Fruit fly (Drosophila melanogaster): Measurements from ENCODE around the gene CG5391.
A peak's percentile ranks its signal among the peaks of the same experiment; 100 is the strongest.

Gene CG5391

dm6 chr3R:22381077-22381476 is 47.1 kb upstream of the CG5391 start, which contains the start of gene CG43342 (continued):
- TF ChIP-seq CG10462 (GFP tag; optimal IDR thresholded peaks at IDR 0.05) (no peak), CG17568 (GFP tag; optimal IDR thresholded peaks at IDR 0.05) (no peak), Opbp (GFP tag; IDR thresholded peaks at IDR 0.05; ENCODE audit: partially characterized antibody) (peak; percentile 80; the same call in 2 of the 3 replicates), CG15479 (GFP tag; optimal IDR thresholded peaks at IDR 0.05) (no peak), CG31365 (tag; optimal IDR thresholded peaks at IDR 0.05) (no peak), C15 (GFP tag; IDR thresholded peaks at IDR 0.05) (no peak), CG42726 (GFP tag; IDR thresholded peaks at IDR 0.05; ENCODE audit: partially characterized antibody) (no peak), Dref (GFP tag; IDR thresholded peaks at IDR 0.05) (peak; percentile 83), crol (GFP tag; IDR thresholded peaks at IDR 0.05) (no peak), CG10267 (tag; optimal IDR thresholded peaks at IDR 0.05) (peak; percentile 6), z (GFP tag; IDR thresholded peaks at IDR 0.05) (no peak), bigmax (GFP tag; optimal IDR thresholded peaks at IDR 0.05) (no peak), emc (GFP tag; optimal IDR thresholded peaks at IDR 0.05) (no peak), CG14710 (tag; optimal IDR thresholded peaks at IDR 0.05) (peak; percentile 9), CG31224 (GFP tag; IDR thresholded peaks at IDR 0.05) (no peak), dm (GFP tag; optimal IDR thresholded peaks at IDR 0.05) (no peak), hth (optimal IDR thresholded peaks at IDR 0.05) (no peak), CG2202 (tag; optimal IDR thresholded peaks at IDR 0.05) (no peak), Sry-δ (GFP tag; optimal IDR thresholded peaks at IDR 0.05) (peak; percentile 82), CG2199 (GFP tag; IDR thresholded peaks at IDR 0.05) (no peak), Med (GFP tag) (no peak), CG13287 (GFP tag; IDR thresholded peaks at IDR 0.05; ENCODE audit: partially characterized antibody) (peak; percentile 85), slp2 (GFP tag; optimal IDR thresholded peaks at IDR 0.05) (no peak), hb (GFP tag; IDR thresholded peaks at IDR 0.05; ENCODE audit: partially characterized antibody) (peak; percentile 82), CG17328 (GFP tag; IDR thresholded peaks at IDR 0.05) (no peak), mam (GFP tag; optimal IDR thresholded peaks at IDR 0.05) (no peak), Doc3 (GFP tag; IDR thresholded peaks at IDR 0.05; ENCODE audit: partially characterized antibody) (peak; percentile 80), GATAe (GFP tag; conservative IDR thresholded peaks at IDR 0.05) (no peak), CG7786 (GFP tag; optimal IDR thresholded peaks at IDR 0.05) (no peak), Nf-YB (GFP tag; optimal IDR thresholded peaks at IDR 0.05) (no peak), ham (GFP tag; IDR thresholded peaks at IDR 0.05) (no peak), Side (GFP tag; optimal IDR thresholded peaks at IDR 0.05) (no peak), sob (GFP tag; IDR thresholded peaks at IDR 0.05) (no peak), Hand (GFP tag; optimal IDR thresholded peaks at IDR 0.05) (no peak), NK7.1 (GFP tag; optimal IDR thresholded peaks at IDR 0.05) (no peak), gfzf (GFP tag; optimal IDR thresholded peaks at IDR 0.05) (no peak), ase (GFP tag; IDR thresholded peaks at IDR 0.05) (no peak), Oaz (GFP tag; IDR thresholded peaks at IDR 0.05) (no peak), hbn (GFP tag; IDR thresholded peaks at IDR 0.05; ENCODE audit: partially characterized antibody) (peak; percentile 63), Deaf1 (tag; optimal IDR thresholded peaks at IDR 0.05) (no peak), bab2 (GFP tag; optimal IDR thresholded peaks at IDR 0.05) (no peak), CG12391 (tag; optimal IDR thresholded peaks at IDR 0.05) (no peak), ttk (GFP tag; IDR thresholded peaks at IDR 0.05) (no peak), tll (GFP tag; optimal IDR thresholded peaks at IDR 0.05) (no peak), CG2712 (tag; optimal IDR thresholded peaks at IDR 0.05) (peak; percentile 46), ssp (GFP tag; IDR thresholded peaks at IDR 0.05) (no peak), mld (GFP tag; IDR thresholded peaks at IDR 0.05; ENCODE audit: partially characterized antibody) (peak; percentile 76; the same call in 2 of the 3 replicates), pzg (GFP tag; optimal IDR thresholded peaks at IDR 0.05) (peak; percentile 40), PHDP (tag; optimal IDR thresholded peaks at IDR 0.05) (no peak), D19B (GFP tag; optimal IDR thresholded peaks at IDR 0.05) (no peak), CG8924 (tag; optimal IDR thresholded peaks at IDR 0.05) (no peak)

Data from whole organism, embryonic.